Worm (Caenorhabditis elegans) whole organism, L4 larva: ENCODE measurements around the gene cyp-29A4.

Source experiments
- F10B5.3 ChIP-seq: sonication (generic microtip); optimal IDR thresholded peaks from 2 replicates; lab custom pipeline; 2016; ENCODE audit warnings: mild to moderate bottlenecking, missing genetic modification characterization, missing compliant biosample characterization
- F26F4.8 ChIP-seq: fragments of 200-800 bp; sonication (Bioruptor generic); conservative IDR thresholded peaks from 2 replicates; pipeline ENCODE4 v1.3.6; 2022; ENCODE audit warnings: missing genetic modification characterization, missing compliant biosample characterization
- F44E2.7 ChIP-seq: fragments of 200-800 bp; sonication (Bioruptor generic); IDR thresholded peaks from 2 replicates; pipeline ENCODE4 v2.1.2; 2022; ENCODE audit warnings: missing genetic modification characterization, missing compliant biosample characterization
- F49E8.2 ChIP-seq: sonication (generic microtip); optimal IDR thresholded peaks from 2 replicates; lab custom pipeline; 2016; ENCODE audit warnings: missing compliant biosample characterization, mild to moderate bottlenecking, missing genetic modification characterization, borderline replicate concordance
- ZK546.5 ChIP-seq, 2 experiments: sonication (generic microtip); optimal IDR thresholded peaks; 2 replicates each; lab custom pipeline; 2017; ENCODE audit warnings: missing biosample characterization in 2 of 2, missing genetic modification characterization in 2 of 2
- aha-1 ChIP-seq: fragments of 150-350 bp; peaks from one replicate; lab custom pipeline; 2014; ENCODE audit warnings: missing biosample characterization, missing genetic modification characterization
- ceh-28 ChIP-seq: fragments of 150-350 bp; optimal IDR thresholded peaks from 2 replicates; lab custom pipeline; 2014; ENCODE audit warnings: missing biosample characterization, missing genetic modification reagents, missing genetic modification characterization
- ceh-82 ChIP-seq: sonication (generic microtip); optimal IDR thresholded peaks from 2 replicates; lab custom pipeline; 2017; ENCODE audit warnings: missing biosample characterization, missing genetic modification characterization
- daf-19 ChIP-seq: fragments of 200-800 bp; sonication (Bioruptor generic); conservative IDR thresholded peaks from 2 replicates; pipeline ENCODE4 v1.3.6; 2022; ENCODE audit warnings: missing genetic modification characterization, missing compliant biosample characterization
- daf-8 ChIP-seq: fragments of 200-800 bp; sonication (Bioruptor generic); IDR thresholded peaks from 2 replicates; pipeline ENCODE4 v1.3.6; 2022; ENCODE audit warnings: missing genetic modification characterization, missing compliant biosample characterization
- dmd-6 ChIP-seq: fragments of 200-800 bp; sonication (Bioruptor generic); IDR thresholded peaks from 2 replicates; pipeline ENCODE4 v1.3.6; 2022; ENCODE audit warnings: missing genetic modification reagents, missing genetic modification characterization, missing compliant biosample characterization
- dmd-9 ChIP-seq: fragments of 200-800 bp; sonication (Bioruptor generic); IDR thresholded peaks from 2 replicates; pipeline ENCODE4 v1.3.6; 2022; ENCODE audit warnings: missing genetic modification reagents, missing genetic modification characterization, missing compliant biosample characterization
- egl-43 ChIP-seq: fragments of 200-800 bp; sonication (Bioruptor generic); IDR thresholded peaks from 2 replicates; pipeline ENCODE4 v1.3.6; 2022; ENCODE audit warnings: missing genetic modification reagents, missing genetic modification characterization, missing compliant biosample characterization
- gei-8 ChIP-seq: fragments of 200-800 bp; sonication (Bioruptor generic); optimal IDR thresholded peaks from 2 replicates; lab custom pipeline; 2018; ENCODE audit warnings: mild to moderate bottlenecking, missing genetic modification characterization, missing compliant biosample characterization
- hlh-11 ChIP-seq: fragments of 200-800 bp; sonication (Bioruptor generic); optimal IDR thresholded peaks from 2 replicates; lab custom pipeline; 2018; ENCODE audit warnings: mild to moderate bottlenecking, missing genetic modification characterization, missing compliant biosample characterization
- lin-13 ChIP-seq: fragments of 150-350 bp; optimal IDR thresholded peaks from 2 replicates; lab custom pipeline; 2014; ENCODE audit warnings: missing biosample characterization, missing genetic modification reagents, missing genetic modification characterization
- lin-29 ChIP-seq: fragments of 200-800 bp; sonication (Bioruptor generic); IDR thresholded peaks from 2 replicates; pipeline ENCODE4 v1.3.6; 2022; ENCODE audit warnings: missing genetic modification reagents, missing genetic modification characterization, missing compliant biosample characterization
- lin-38 ChIP-seq: fragments of 200-800 bp; sonication (Bioruptor generic); IDR thresholded peaks from 2 replicates; pipeline ENCODE4 v1.3.6; 2022; ENCODE audit warnings: missing genetic modification reagents, missing genetic modification characterization, missing compliant biosample characterization
- lin-39 ChIP-seq: fragments of 150-350 bp; optimal IDR thresholded peaks from 2 replicates; lab custom pipeline; 2014; ENCODE audit warnings: missing biosample characterization, missing genetic modification reagents, missing genetic modification characterization
- madf-9 ChIP-seq: fragments of 200-800 bp; sonication (Bioruptor generic); conservative IDR thresholded peaks from 2 replicates; pipeline ENCODE4 v1.3.6; 2022; ENCODE audit warnings: missing genetic modification reagents, missing genetic modification characterization, missing compliant biosample characterization
- mdt-29 ChIP-seq: fragments of 200-800 bp; sonication (Bioruptor generic); IDR thresholded peaks from 2 replicates; pipeline ENCODE4 v1.3.6; 2022; ENCODE audit warnings: missing genetic modification reagents, missing genetic modification characterization, missing compliant biosample characterization
- mep-1 ChIP-seq: fragments of 150-350 bp; sonication (generic microtip); optimal IDR thresholded peaks from 3 replicates; lab custom pipeline; 2014; ENCODE audit warnings: missing biosample characterization, missing genetic modification characterization
- nhr-102 ChIP-seq: sonication (generic microtip); optimal IDR thresholded peaks from 2 replicates; lab custom pipeline; 2016; ENCODE audit warnings: mild to moderate bottlenecking, missing genetic modification characterization, moderate library complexity, missing compliant biosample characterization
- nhr-237 ChIP-seq: sonication (generic microtip); optimal IDR thresholded peaks from 2 replicates; lab custom pipeline; 2017; ENCODE audit warnings: missing biosample characterization, missing genetic modification characterization
- nhr-25 ChIP-seq: sonication (generic microtip); optimal IDR thresholded peaks from 2 replicates; lab custom pipeline; 2017; ENCODE audit warnings: missing genetic modification characterization, mild to moderate bottlenecking, missing compliant biosample characterization, antibody characterized with exemption, moderate library complexity, borderline replicate concordance; ENCODE audit not compliant: insufficient read depth
- nhr-28 ChIP-seq: fragments of 150-350 bp; optimal IDR thresholded peaks from 2 replicates; lab custom pipeline; 2014; ENCODE audit warnings: missing biosample characterization, missing genetic modification characterization
- nhr-48 ChIP-seq: sonication (generic microtip); optimal IDR thresholded peaks from 2 replicates; lab custom pipeline; 2016; ENCODE audit warnings: mild to moderate bottlenecking, missing genetic modification characterization, missing compliant biosample characterization
- pha-4 ChIP-seq, 2 experiments: fragments of 150-350 bp in 1 of 2; fragments of 200-800 bp in 1 of 2; sonication (Bioruptor generic) in 1 of 2; IDR thresholded peaks in 1 of 2; optimal IDR thresholded peaks in 1 of 2; 2 replicates each; pipeline versions ENCODE4 v1.3.6 to Lab custom; 2014 to 2022; ENCODE audit warnings: missing genetic modification characterization in 2 of 2, missing genetic modification reagents in 2 of 2, missing biosample characterization in 1 of 2, missing compliant biosample characterization in 1 of 2
- sdz-12 ChIP-seq: fragments of 200-800 bp; sonication (Bioruptor generic); optimal IDR thresholded peaks from 2 replicates; lab custom pipeline; 2018; ENCODE audit warnings: mild to moderate bottlenecking, missing genetic modification characterization, missing compliant biosample characterization
- set-16 ChIP-seq: fragments of 200-800 bp; sonication (Bioruptor generic); IDR thresholded peaks from 2 replicates; pipeline ENCODE4 v1.3.6; 2022; ENCODE audit warnings: missing genetic modification reagents, missing genetic modification characterization, missing compliant biosample characterization
- skn-1 ChIP-seq: fragments of 150-350 bp; optimal IDR thresholded peaks from 2 replicates; lab custom pipeline; 2014; ENCODE audit warnings: missing biosample characterization, missing genetic modification characterization
- spr-3 ChIP-seq: fragments of 200-800 bp; sonication (Bioruptor generic); optimal IDR thresholded peaks from 2 replicates; lab custom pipeline; 2018; ENCODE audit warnings: mild to moderate bottlenecking, missing genetic modification characterization, missing compliant biosample characterization
- tag-97 ChIP-seq: fragments of 200-800 bp; sonication (Bioruptor generic); IDR thresholded peaks from 2 replicates; pipeline ENCODE4 v1.3.6; 2022; ENCODE audit warnings: missing genetic modification characterization, missing compliant biosample characterization
- unc-62 ChIP-seq, 3 experiments: fragments of 150-350 bp in 1 of 3; sonication (generic microtip); optimal IDR thresholded peaks in 2 of 3; peaks in 1 of 3; 1 replicate in 1 of 3; 2 replicates in 2 of 3; lab custom pipeline; 2014 to 2017; ENCODE audit warnings: missing biosample characterization in 3 of 3, missing genetic modification characterization in 3 of 3, missing genetic modification reagents in 3 of 3, missing genotype in 1 of 3
- zfp-3 ChIP-seq: fragments of 200-800 bp; sonication (Bioruptor generic); conservative IDR thresholded peaks from 2 replicates; pipeline ENCODE4 v1.3.6; 2022; ENCODE audit warnings: missing genetic modification reagents, missing genetic modification characterization, missing compliant biosample characterization
- ztf-11 ChIP-seq: fragments of 150-350 bp; optimal IDR thresholded peaks from 2 replicates; lab custom pipeline; 2014; ENCODE audit warnings: missing biosample characterization, missing genetic modification characterization

cyp-29A4 gene

ce11 chrV:9654154-9654805, at the start of gene cyp-29A4:
Gene cyp-29A4 (plus strand): TSS chrV:9654755.
- TF ChIP-seq ztf-11, result no peak
- peak; percentile 2 for TF ChIP-seq aha-1
- peak in 1 of 2 experiments; percentile 66 for TF ChIP-seq unc-62 (GFP tag; optimal IDR thresholded peaks at IDR 0.05 in 1 of 2; lab: Kevin White, UChicago)
- no peak for TF ChIP-seq unc-62 (tag; optimal IDR thresholded peaks at IDR 0.05; lab: Kevin White, UChicago)
- TF ChIP-seq nhr-28 (tag; lab: Kevin White, UChicago), result peak; percentile 86
- TF ChIP-seq nhr-25 (tag; lab: Kevin White, UChicago), result no peak

ce11 chrV:9608256-9608655, 46.3 kb upstream of the cyp-29A4 start, which contains the start of gene dop-2:
Gene dop-2 (plus strand): TSS chrV:9608556.
- TF ChIP-seq ceh-28 (no peak), F10B5.3 (tag; lab: Kevin White, UChicago) (no peak), lin-13 (GFP tag; lab: Kevin White, UChicago) (no peak), nhr-102 (tag; lab: Kevin White, UChicago) (no peak), zfp-3 (GFP tag; lab: Robert Waterston, UW) (no peak), lin-29 (no peak), skn-1 (tag; lab: Kevin White, UChicago) (no peak), gei-8 (GFP tag; lab: Kevin White, UChicago) (no peak), nhr-25 (tag; lab: Kevin White, UChicago) (no peak), sdz-12 (GFP tag; lab: Kevin White, UChicago) (no peak), tag-97 (GFP tag; lab: Robert Waterston, UW) (no peak), daf-19 (no peak), spr-3 (GFP tag; lab: Kevin White, UChicago) (no peak), ceh-82 (tag; lab: Kevin White, UChicago) (no peak), F26F4.8 (no peak)
- TF ChIP-seq, all 104 proteins: peak for 0

- TF ChIP-seq daf-8 (no peak), lin-38 (GFP tag; lab: Robert Waterston, UW) (no peak), madf-9 (no peak), unc-62 (GFP tag; optimal IDR thresholded peaks at IDR 0.05 in 1 of 2; lab: Kevin White, UChicago) (peak in 1 of 2 experiments; percentile 92), unc-62 (tag; optimal IDR thresholded peaks at IDR 0.05; lab: Kevin White, UChicago) (no peak), lin-39 (tag; lab: Kevin White, UChicago) (no peak), egl-43 (GFP tag; lab: Robert Waterston, UW) (0 out of 2 replicates have a peak, but pooled peaks have one; percentile 22), pha-4 (GFP tag; IDR thresholded peaks at IDR 0.05; lab: Robert Waterston, UW) (no peak), pha-4 (tag; optimal IDR thresholded peaks at IDR 0.05; lab: Kevin White, UChicago) (no peak)
Observed at ce11 chrV:9609217-9609616, 45.3 kb upstream of the cyp-29A4 start.

- TF ChIP-seq F49E8.2 (tag; lab: Kevin White, UChicago), result no peak
- TF ChIP-seq dmd-6 (GFP tag; lab: Robert Waterston, UW), result peak; percentile 42; the same call in 1 of the 2 replicates
- no peak for TF ChIP-seq nhr-237 (tag; lab: Kevin White, UChicago)
Observed at ce11 chrV:9615725-9616124, 38.8 kb upstream of the cyp-29A4 start, which contains the start of gene pqn-63. Gene pqn-63 (plus strand): TSS chrV:9616031.

ce11 chrV:9616130-9616529, 38.4 kb upstream of the cyp-29A4 start:
- TF ChIP-seq nhr-48 (tag; lab: Kevin White, UChicago) (no peak), set-16 (GFP tag; lab: Robert Waterston, UW) (peak; percentile 71), mep-1 (tag; lab: Kevin White, UChicago) (no peak), dmd-9 (GFP tag; lab: Robert Waterston, UW) (no peak), mdt-29 (GFP tag; lab: Robert Waterston, UW) (no peak), hlh-11 (tag; lab: Kevin White, UChicago) (no peak), unc-62 (GFP tag; optimal IDR thresholded peaks at IDR 0.05 in 1 of 2; lab: Kevin White, UChicago) (peak in 1 of 2 experiments; percentile 5), unc-62 (tag; optimal IDR thresholded peaks at IDR 0.05; lab: Kevin White, UChicago) (no peak), ZK546.5 (tag; optimal IDR thresholded peaks at IDR 0.05; lab: Kevin White, UChicago) (no peak), sdz-12 (GFP tag; lab: Kevin White, UChicago) (no peak), ztf-11 (no peak), F44E2.7 (no peak)
